Fruit fly (Drosophila melanogaster) whole organism, pupa: Measurements from ENCODE around the gene Cht7.
A peak's percentile ranks its signal among the peaks of the same experiment; 100 is the strongest.

Experiments used
- CG10348 ChIP-seq: fragments of 200-800 bp; sonication (Bioruptor generic); IDR thresholded peaks from 2 replicates; pipeline ENCODE4 v1.3.6; 2022; ENCODE audit warnings: missing biosample characterization, missing genetic modification characterization
- CG12605 ChIP-seq: fragments of 200-800 bp; sonication (Bioruptor generic); IDR thresholded peaks from 2 replicates; pipeline ENCODE4 v1.3.6; 2022; ENCODE audit warnings: missing biosample characterization, missing genetic modification characterization
- CG13204 ChIP-seq: fragments of 200-800 bp; sonication (Bioruptor generic); optimal IDR thresholded peaks from 2 replicates; lab custom pipeline; 2018; ENCODE audit warnings: missing biosample characterization, mild to moderate bottlenecking, missing genetic modification characterization, moderate library complexity
- CG14655 ChIP-seq: fragments of 200-800 bp; sonication (Bioruptor generic); optimal IDR thresholded peaks from 3 replicates; lab custom pipeline; 2017; ENCODE audit warnings: mild to moderate bottlenecking, missing biosample characterization, missing genetic modification reagents, missing genetic modification characterization
- CG15710 ChIP-seq: fragments of 200-800 bp; sonication (Bioruptor generic); optimal IDR thresholded peaks from 2 replicates; lab custom pipeline; 2018; ENCODE audit warnings: missing biosample characterization, mild to moderate bottlenecking, missing genetic modification characterization, moderate library complexity
- CG17806 ChIP-seq: fragments of 200-800 bp; sonication (Bioruptor generic); optimal IDR thresholded peaks from 2 replicates; lab custom pipeline; 2018; ENCODE audit warnings: missing biosample characterization, mild to moderate bottlenecking, missing genetic modification characterization, moderate library complexity
- CG32121 ChIP-seq: fragments of 200-800 bp; sonication (Bioruptor generic); IDR thresholded peaks from 2 replicates; pipeline ENCODE4 v1.3.6; 2022; ENCODE audit warnings: missing biosample characterization, missing genetic modification characterization
- CG34367 ChIP-seq: fragments of 200-800 bp; sonication (Bioruptor generic); optimal IDR thresholded peaks from 2 replicates; lab custom pipeline; 2018; ENCODE audit warnings: missing biosample characterization, mild to moderate bottlenecking, missing genetic modification characterization
- CG4496 ChIP-seq: fragments of 200-800 bp; sonication (Bioruptor generic); IDR thresholded peaks from 3 replicates; pipeline ENCODE4 v1.3.6; 2022; ENCODE audit warnings: missing biosample characterization, missing genetic modification characterization
- CG8159 ChIP-seq: fragments of 200-800 bp; sonication (Bioruptor generic); optimal IDR thresholded peaks from 3 replicates; lab custom pipeline; 2018; ENCODE audit warnings: missing biosample characterization, mild to moderate bottlenecking, missing genetic modification characterization, moderate library complexity
- CG8301 ChIP-seq: fragments of 200-800 bp; sonication (Bioruptor generic); optimal IDR thresholded peaks from 2 replicates; lab custom pipeline; 2018; ENCODE audit warnings: missing biosample characterization, mild to moderate bottlenecking, missing genetic modification characterization
- CG9948 ChIP-seq: fragments of 200-800 bp; sonication (Bioruptor generic); optimal IDR thresholded peaks from 2 replicates; lab custom pipeline; 2018; ENCODE audit warnings: missing biosample characterization, mild to moderate bottlenecking, missing genetic modification characterization, moderate library complexity
- D1 ChIP-seq: fragments of 200-800 bp; sonication (Bioruptor generic); optimal IDR thresholded peaks from 2 replicates; lab custom pipeline; 2018; ENCODE audit warnings: missing biosample characterization, mild to moderate bottlenecking, missing genetic modification characterization, moderate library complexity
- EcR ChIP-seq: fragments of 200-800 bp; sonication (Bioruptor generic); optimal IDR thresholded peaks from 3 replicates; lab custom pipeline; 2019; ENCODE audit warnings: missing biosample characterization, missing genetic modification characterization, mild to moderate bottlenecking, moderate library complexity, missing genetic modification reagents
- Ets98B ChIP-seq: fragments of 200-800 bp; sonication (Bioruptor generic); IDR thresholded peaks from 2 replicates; pipeline ENCODE4 v1.3.6; 2022; ENCODE audit warnings: missing biosample characterization, missing genetic modification characterization
- Pif1A ChIP-seq: fragments of 200-800 bp; sonication (Bioruptor generic); optimal IDR thresholded peaks from 3 replicates; lab custom pipeline; 2016; ENCODE audit warnings: missing biosample characterization, missing genetic modification characterization
- Pif1B ChIP-seq: fragments of 200-800 bp; sonication (Bioruptor generic); optimal IDR thresholded peaks from 3 replicates; lab custom pipeline; 2016; ENCODE audit warnings: missing biosample characterization, missing genetic modification characterization
- Snoo ChIP-seq: fragments of 200-800 bp; sonication (Bioruptor generic); optimal IDR thresholded peaks from 3 replicates; lab custom pipeline; 2017; ENCODE audit warnings: missing biosample characterization, mild to moderate bottlenecking, missing genetic modification characterization, inconsistent platforms
- fd96Ca ChIP-seq: fragments of 200-800 bp; sonication (Bioruptor generic); IDR thresholded peaks from 3 replicates; pipeline ENCODE4 v1.3.6; 2022; ENCODE audit warnings: missing biosample characterization, missing genetic modification characterization
- gl ChIP-seq: fragments of 200-800 bp; sonication (Bioruptor generic); optimal IDR thresholded peaks from 2 replicates; lab custom pipeline; 2018; ENCODE audit warnings: missing biosample characterization, mild to moderate bottlenecking, missing genetic modification characterization
- rn ChIP-seq: fragments of 200-800 bp; sonication (Bioruptor generic); IDR thresholded peaks from 2 replicates; pipeline ENCODE4 v1.3.6; 2022; ENCODE audit warnings: missing biosample characterization, missing genetic modification characterization

Gene Cht7

dm6 chr3L:3080084-3080994, 26.4 kb downstream of the Cht7 start:
- no peak for TF ChIP-seq gl (tag; lab: Kevin White, UChicago)
- peak; percentile 79; the same call in 2 of the 3 replicates for TF ChIP-seq CG4496 (GFP tag; lab: Robert Waterston, UW)
- TF ChIP-seq Ets98B (GFP tag; lab: Robert Waterston, UW): peak; percentile 12; the same call in 1 of the 2 replicates
- peak; percentile 42 for TF ChIP-seq CG12605 (GFP tag; lab: Robert Waterston, UW)
- TF ChIP-seq D1 (tag; lab: Kevin White, UChicago): no peak
- TF ChIP-seq rn (GFP tag; lab: Robert Waterston, UW): peak; percentile 4; the same call in 1 of the 2 replicates
- TF ChIP-seq CG15710: peak; percentile 42
- no peak for TF ChIP-seq Pif1B
- TF ChIP-seq CG10348 (GFP tag; lab: Robert Waterston, UW): no peak
- no peak for TF ChIP-seq Pif1A (GFP tag; lab: Kevin White, UChicago)
- peak; percentile 59 for TF ChIP-seq CG32121 (GFP tag; lab: Robert Waterston, UW)
- TF ChIP-seq CG17806: peak; percentile 30
- peak; percentile 40 for TF ChIP-seq CG14655 (GFP tag; lab: Kevin White, UChicago)
- peak; percentile 7; the same call in 1 of the 3 replicates for TF ChIP-seq fd96Ca (GFP tag; lab: Robert Waterston, UW)
- TF ChIP-seq Snoo (tag; lab: Kevin White, UChicago): no peak
- TF ChIP-seq CG34367: no peak
- TF ChIP-seq EcR (GFP tag; lab: Kevin White, UChicago): peak; percentile 52
- TF ChIP-seq CG9948 (tag; lab: Kevin White, UChicago): peak; percentile 41
- peak; percentile 30 for TF ChIP-seq CG8301 (tag; lab: Kevin White, UChicago)
- TF ChIP-seq CG13204: no peak
- TF ChIP-seq CG8159 (tag; lab: Kevin White, UChicago): peak; percentile 46

- TF ChIP-seq Pif1B (no peak), CG4496 (GFP tag; lab: Robert Waterston, UW) (no peak), gl (tag; lab: Kevin White, UChicago) (no peak), CG8301 (tag; lab: Kevin White, UChicago) (no peak), CG13204 (no peak), CG17806 (no peak), CG12605 (GFP tag; lab: Robert Waterston, UW) (no peak), fd96Ca (GFP tag; lab: Robert Waterston, UW) (no peak), EcR (GFP tag; lab: Kevin White, UChicago) (no peak), Ets98B (GFP tag; lab: Robert Waterston, UW) (no peak), CG14655 (GFP tag; lab: Kevin White, UChicago) (no peak), CG8159 (tag; lab: Kevin White, UChicago) (no peak), CG15710 (no peak), Pif1A (GFP tag; lab: Kevin White, UChicago) (no peak), CG34367 (no peak), CG9948 (tag; lab: Kevin White, UChicago) (no peak), rn (GFP tag; lab: Robert Waterston, UW) (no peak), D1 (tag; lab: Kevin White, UChicago) (no peak), CG32121 (GFP tag; lab: Robert Waterston, UW) (no peak)
Observed at dm6 chr3L:3079156-3079495, 27.6 kb downstream of the Cht7 start.

- TF ChIP-seq Pif1A (GFP tag; lab: Kevin White, UChicago): peak; percentile 12
- TF ChIP-seq CG32121 (GFP tag; lab: Robert Waterston, UW): no peak
- peak; percentile 55 for TF ChIP-seq CG8159 (tag; lab: Kevin White, UChicago)
- TF ChIP-seq Snoo (tag; lab: Kevin White, UChicago): peak; percentile 46
- no peak for TF ChIP-seq rn (GFP tag; lab: Robert Waterston, UW)
- no peak for TF ChIP-seq gl (tag; lab: Kevin White, UChicago)
- no peak for TF ChIP-seq D1 (tag; lab: Kevin White, UChicago)
- no peak for TF ChIP-seq CG10348 (GFP tag; lab: Robert Waterston, UW)
- TF ChIP-seq Pif1B: no peak
- no peak for TF ChIP-seq CG34367
- no peak for TF ChIP-seq fd96Ca (GFP tag; lab: Robert Waterston, UW)
- peak; percentile 32 for TF ChIP-seq CG14655 (GFP tag; lab: Kevin White, UChicago)
- TF ChIP-seq CG12605 (GFP tag; lab: Robert Waterston, UW): no peak
- no peak for TF ChIP-seq EcR (GFP tag; lab: Kevin White, UChicago)
- peak; percentile 28 for TF ChIP-seq CG9948 (tag; lab: Kevin White, UChicago)
- TF ChIP-seq CG17806: peak; percentile 16
- TF ChIP-seq CG13204: no peak
- TF ChIP-seq CG4496 (GFP tag; lab: Robert Waterston, UW): no peak; the same call in 2 of the 3 replicates
- TF ChIP-seq Ets98B (GFP tag; lab: Robert Waterston, UW): no peak
- TF ChIP-seq CG15710: peak; percentile 47
- peak; percentile 56 for TF ChIP-seq CG8301 (tag; lab: Kevin White, UChicago)
Observed at dm6 chr3L:3078398-3079155, 28.2 kb downstream of the Cht7 start.

- TF ChIP-seq Pif1A (GFP tag; lab: Kevin White, UChicago) (peak; percentile 58), CG8159 (tag; lab: Kevin White, UChicago) (peak; percentile 31), CG14655 (GFP tag; lab: Kevin White, UChicago) (peak; percentile 27), rn (GFP tag; lab: Robert Waterston, UW) (peak; percentile 6; the same call in 1 of the 2 replicates), Snoo (tag; lab: Kevin White, UChicago) (peak; percentile 27), Ets98B (GFP tag; lab: Robert Waterston, UW) (peak; percentile 78), CG12605 (GFP tag; lab: Robert Waterston, UW) (peak; percentile 92), CG13204 (peak; percentile 91), CG9948 (tag; lab: Kevin White, UChicago) (peak; percentile 9), EcR (GFP tag; lab: Kevin White, UChicago) (peak; percentile 57), CG34367 (peak; percentile 65), CG4496 (GFP tag; lab: Robert Waterston, UW) (peak; percentile 81), D1 (tag; lab: Kevin White, UChicago) (peak; percentile 4), CG10348 (GFP tag; lab: Robert Waterston, UW) (no peak), CG32121 (GFP tag; lab: Robert Waterston, UW) (peak; percentile 64; the same call in 1 of the 2 replicates), gl (tag; lab: Kevin White, UChicago) (peak; percentile 50), CG15710 (peak; percentile 65), Pif1B (peak; percentile 42), CG8301 (tag; lab: Kevin White, UChicago) (peak; percentile 16), fd96Ca (GFP tag; lab: Robert Waterston, UW) (peak; percentile 74), CG17806 (peak; percentile 23)
Observed at dm6 chr3L:3077568-3078107, 29.1 kb downstream of the Cht7 start.
